Worm (Caenorhabditis elegans): Measurements from ENCODE around the gene ZC204.6.

ce11 chrII:1670985-1671384, 26.4 kb upstream of the ZC204.6 start:
- no peak for TF ChIP-seq him-1 (tag; optimal IDR thresholded peaks at IDR 0.05)
- TF ChIP-seq dao-5 (tag; optimal IDR thresholded peaks at IDR 0.05) = no peak

Data from whole organism, L4/young adult.